Worm (Caenorhabditis elegans) whole organism, L4 larva: ENCODE results near the gene abcf-2.

Experiments used
- ZK546.5 ChIP-seq, 2 experiments: sonication (generic microtip); optimal IDR thresholded peaks; 2 replicates each; lab custom pipeline; 2017; ENCODE audit warnings: missing biosample characterization in 2 of 2, missing genetic modification characterization in 2 of 2
- fkh-10 ChIP-seq: fragments of 150-350 bp; optimal IDR thresholded peaks from 2 replicates; lab custom pipeline; 2014; ENCODE audit warnings: missing biosample characterization, missing genetic modification reagents, missing genetic modification characterization
- hlh-11 ChIP-seq: fragments of 200-800 bp; sonication (Bioruptor generic); optimal IDR thresholded peaks from 2 replicates; lab custom pipeline; 2018; ENCODE audit warnings: mild to moderate bottlenecking, missing genetic modification characterization, missing compliant biosample characterization
- mdt-29 ChIP-seq: fragments of 200-800 bp; sonication (Bioruptor generic); IDR thresholded peaks from 2 replicates; pipeline ENCODE4 v1.3.6; 2022; ENCODE audit warnings: missing genetic modification reagents, missing genetic modification characterization, missing compliant biosample characterization
- nhr-11 ChIP-seq: fragments of 150-350 bp; optimal IDR thresholded peaks from 2 replicates; lab custom pipeline; 2014; ENCODE audit warnings: missing biosample characterization, missing genetic modification characterization
- nhr-6 ChIP-seq: fragments of 150-350 bp; optimal IDR thresholded peaks from 2 replicates; lab custom pipeline; 2014; ENCODE audit warnings: missing biosample characterization, missing genetic modification characterization
- ztf-11 ChIP-seq: fragments of 150-350 bp; optimal IDR thresholded peaks from 2 replicates; lab custom pipeline; 2014; ENCODE audit warnings: missing biosample characterization, missing genetic modification characterization

DNA sequence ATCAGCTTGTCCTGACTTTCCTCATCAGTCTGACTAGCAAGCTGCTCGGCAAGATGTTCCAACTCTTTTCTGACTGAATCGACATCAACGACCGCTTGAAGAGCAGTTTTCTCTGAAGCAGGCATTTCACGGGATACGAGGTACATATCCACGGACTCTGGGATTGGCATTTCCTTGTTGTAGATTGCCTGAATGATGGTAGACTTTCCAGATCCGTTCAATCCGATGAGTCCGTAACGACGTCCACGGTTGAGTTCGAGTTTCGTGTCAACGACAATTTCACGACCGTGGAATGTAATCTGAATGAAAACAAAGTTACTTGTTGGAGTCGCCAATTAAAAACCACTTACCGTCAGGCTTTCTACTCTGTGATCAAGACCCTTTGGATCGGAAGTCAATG is 503 bp downstream of the abcf-2 start:
- TF ChIP-seq fkh-10 (GFP tag; lab: Kevin White, UChicago), result no peak
- TF ChIP-seq mdt-29 (GFP tag; lab: Robert Waterston, UW), result no peak
- TF ChIP-seq ztf-11 (tag; lab: Kevin White, UChicago), result no peak
- no peak for TF ChIP-seq nhr-11 (tag; lab: Kevin White, UChicago)
- TF ChIP-seq nhr-6 (tag; lab: Kevin White, UChicago), result no peak
- no peak for TF ChIP-seq hlh-11
- no peak for TF ChIP-seq ZK546.5 (tag; optimal IDR thresholded peaks at IDR 0.05; lab: Kevin White, UChicago)
